Fruit fly (Drosophila melanogaster) whole organism, embryonic: ENCODE data around the gene Secp43.

Experiments used
- Ada2b ChIP-seq: fragments of 200-800 bp; sonication (Bioruptor generic); IDR thresholded peaks from 2 replicates; pipeline ENCODE4 v1.3.6; 2022; ENCODE audit warnings: missing biosample characterization, missing genetic modification characterization
- Asciz ChIP-seq: fragments of 200-800 bp; sonication (Bioruptor generic); optimal IDR thresholded peaks from 2 replicates; lab custom pipeline; 2017; ENCODE audit warnings: missing biosample characterization, mild to moderate bottlenecking, missing genetic modification characterization, missing genetic modification reagents
- BEAF-32 ChIP-seq: fragments of 200-800 bp; sonication (Bioruptor generic); optimal IDR thresholded peaks from 3 replicates; lab custom pipeline; 2017; ENCODE audit warnings: missing biosample characterization, missing genetic modification characterization, mild to moderate bottlenecking, moderate library complexity, missing genetic modification reagents
- Bdp1 ChIP-seq: fragments of 200-800 bp; sonication (Bioruptor generic); optimal IDR thresholded peaks from 3 replicates; lab custom pipeline; 2016; ENCODE audit warnings: missing biosample characterization, missing genetic modification characterization
- Bgb ChIP-seq: fragments of 200-800 bp; sonication (Bioruptor generic); IDR thresholded peaks from 2 replicates; pipeline ENCODE4 v1.3.6; 2022; ENCODE audit warnings: missing biosample characterization, missing genetic modification characterization; ENCODE audit not compliant: partially characterized antibody
- Blimp-1 ChIP-seq: fragments of 200-800 bp; sonication (Bioruptor generic); optimal IDR thresholded peaks from 3 replicates; lab custom pipeline; 2018; ENCODE audit warnings: missing biosample characterization, missing genetic modification characterization, mild to moderate bottlenecking, moderate library complexity, missing genetic modification reagents
- CG10147 ChIP-seq: fragments of 200-800 bp; sonication (Bioruptor generic); optimal IDR thresholded peaks from 2 replicates; lab custom pipeline; 2019; ENCODE audit warnings: missing biosample characterization, mild to moderate bottlenecking, missing genetic modification characterization, moderate library complexity
- CG10267 ChIP-seq: fragments of 200-800 bp; sonication (Bioruptor generic); optimal IDR thresholded peaks from 2 replicates; lab custom pipeline; 2018; ENCODE audit warnings: missing biosample characterization, mild to moderate bottlenecking, missing genetic modification characterization, moderate library complexity
- CG12071 ChIP-seq: fragments of 200-800 bp; sonication (Bioruptor generic); optimal IDR thresholded peaks from 3 replicates; lab custom pipeline; 2018; ENCODE audit warnings: missing biosample characterization, mild to moderate bottlenecking, missing genetic modification characterization
- CG13287 ChIP-seq: fragments of 200-800 bp; sonication (Bioruptor generic); IDR thresholded peaks from 2 replicates; pipeline ENCODE4 v1.3.6; 2022; ENCODE audit warnings: missing biosample characterization, missing genetic modification characterization; ENCODE audit not compliant: partially characterized antibody
- CG15269 ChIP-seq: fragments of 200-800 bp; sonication (Bioruptor generic); optimal IDR thresholded peaks from 2 replicates; lab custom pipeline; 2018; ENCODE audit warnings: missing biosample characterization, mild to moderate bottlenecking, missing genetic modification characterization, moderate library complexity
- CG15601 ChIP-seq: fragments of 200-800 bp; sonication (Bioruptor generic); optimal IDR thresholded peaks from 3 replicates; lab custom pipeline; 2019; ENCODE audit warnings: missing biosample characterization, mild to moderate bottlenecking, missing genetic modification characterization, moderate library complexity
- CG16813 ChIP-seq: fragments of 200-800 bp; sonication (Bioruptor generic); IDR thresholded peaks from 3 replicates; pipeline ENCODE4 v1.3.6; 2022; ENCODE audit warnings: missing biosample characterization, missing genetic modification characterization; ENCODE audit not compliant: partially characterized antibody
- CG17361 ChIP-seq: fragments of 200-800 bp; sonication (Bioruptor generic); IDR thresholded peaks from 3 replicates; pipeline ENCODE4 v1.3.6; 2022; ENCODE audit warnings: missing biosample characterization, missing genetic modification characterization
- CG2120 ChIP-seq: fragments of 200-800 bp; sonication (Bioruptor generic); optimal IDR thresholded peaks from 3 replicates; lab custom pipeline; 2016; ENCODE audit warnings: missing biosample characterization, missing genetic modification characterization
- CG2129 ChIP-seq: fragments of 200-800 bp; sonication (Bioruptor generic); IDR thresholded peaks from 2 replicates; pipeline ENCODE4 v1.3.6; 2022; ENCODE audit warnings: missing biosample characterization, missing genetic modification characterization; ENCODE audit not compliant: partially characterized antibody
- CG2712 ChIP-seq: fragments of 200-800 bp; optimal IDR thresholded peaks from 3 replicates; lab custom pipeline; 2019; ENCODE audit warnings: missing biosample characterization, mild to moderate bottlenecking, missing genetic modification characterization, moderate library complexity
- CG34376 ChIP-seq: fragments of 200-800 bp; sonication (Bioruptor generic); optimal IDR thresholded peaks from 2 replicates; lab custom pipeline; 2018; ENCODE audit warnings: missing biosample characterization, mild to moderate bottlenecking, missing genetic modification characterization
- CG34422 ChIP-seq: fragments of 200-800 bp; sonication (Bioruptor generic); IDR thresholded peaks from 3 replicates; pipeline ENCODE4 v1.3.6; 2022; ENCODE audit warnings: missing biosample characterization, missing genetic modification characterization
- CG6254 ChIP-seq: fragments of 200-800 bp; sonication (Bioruptor generic); optimal IDR thresholded peaks from 3 replicates; lab custom pipeline; 2017; ENCODE audit warnings: mild to moderate bottlenecking, missing biosample characterization, missing genetic modification reagents, missing genetic modification characterization
- CG9215 ChIP-seq: fragments of 200-800 bp; sonication (Bioruptor generic); IDR thresholded peaks from 2 replicates; pipeline ENCODE4 v1.3.6; 2022; ENCODE audit warnings: missing biosample characterization, missing genetic modification characterization
- CG9797 ChIP-seq: fragments of 200-800 bp; sonication (Bioruptor generic); optimal IDR thresholded peaks from 3 replicates; lab custom pipeline; 2018; ENCODE audit warnings: missing biosample characterization, mild to moderate bottlenecking, missing genetic modification characterization
- CoRest ChIP-seq: fragments of 200-800 bp; sonication (Bioruptor generic); optimal IDR thresholded peaks from 3 replicates; lab custom pipeline; 2018; ENCODE audit warnings: missing biosample characterization, mild to moderate bottlenecking, missing genetic modification characterization, moderate library complexity
- D19B ChIP-seq: fragments of 200-800 bp; sonication (Bioruptor generic); optimal IDR thresholded peaks from 2 replicates; lab custom pipeline; 2017; ENCODE audit warnings: missing biosample characterization, mild to moderate bottlenecking, missing genetic modification characterization
- Doc3 ChIP-seq: fragments of 200-800 bp; sonication (Bioruptor generic); IDR thresholded peaks from 3 replicates; pipeline ENCODE4 v1.3.6; 2022; ENCODE audit warnings: missing biosample characterization, missing genetic modification characterization; ENCODE audit not compliant: partially characterized antibody
- HLH4C ChIP-seq: fragments of 200-800 bp; sonication (Bioruptor generic); IDR thresholded peaks from 3 replicates; pipeline ENCODE4 v1.3.6; 2022; ENCODE audit warnings: missing biosample characterization, missing genetic modification characterization; ENCODE audit not compliant: partially characterized antibody
- MBD-R2 ChIP-seq: fragments of 200-800 bp; sonication (Bioruptor generic); IDR thresholded peaks from 2 replicates; pipeline ENCODE4 v1.3.6; 2022; ENCODE audit warnings: missing biosample characterization, missing genetic modification characterization
- Med ChIP-seq: fragments of 200-800 bp; sonication (Bioruptor generic); peaks from one replicate; lab custom pipeline; 2016; ENCODE audit warnings: missing biosample characterization, missing genetic modification characterization, mild to moderate bottlenecking, inconsistent platforms, moderate library complexity
- Scr ChIP-seq: fragments of 200-800 bp; sonication (Bioruptor generic); IDR thresholded peaks from 2 replicates; pipeline ENCODE4 v1.3.6; 2022; ENCODE audit warnings: missing biosample characterization, missing genetic modification characterization; ENCODE audit not compliant: partially characterized antibody
- Sry-β ChIP-seq: fragments of 200-800 bp; sonication (Bioruptor generic); optimal IDR thresholded peaks from 2 replicates; lab custom pipeline; 2018; ENCODE audit warnings: missing biosample characterization, mild to moderate bottlenecking, missing genetic modification characterization, moderate library complexity
- Trl ChIP-seq, 3 experiments: fragments of >200 bp in 2 of 3; fragments of 200-800 bp in 1 of 3; sonication (Bioruptor generic) in 1 of 3; optimal IDR thresholded peaks; 2 replicates in 1 of 3; 3 replicates in 2 of 3; lab custom pipeline; 2016 to 2017; ENCODE audit warnings: missing biosample characterization in 1 of 3, missing genetic modification characterization in 1 of 3
- amos ChIP-seq: fragments of 200-800 bp; sonication (Bioruptor generic); IDR thresholded peaks from 2 replicates; pipeline ENCODE4 v1.3.6; 2022; ENCODE audit warnings: missing biosample characterization, missing genetic modification characterization; ENCODE audit not compliant: partially characterized antibody
- bbx ChIP-seq: fragments of 200-800 bp; sonication (Bioruptor generic); IDR thresholded peaks from 2 replicates; pipeline ENCODE4 v1.3.6; 2022; ENCODE audit warnings: missing biosample characterization, missing genetic modification characterization; ENCODE audit not compliant: partially characterized antibody
- chinmo ChIP-seq: fragments of 200-800 bp; sonication (Bioruptor generic); IDR thresholded peaks from 4 replicates; pipeline ENCODE4 v1.3.6; 2022; ENCODE audit warnings: missing biosample characterization, missing genetic modification characterization; ENCODE audit not compliant: partially characterized antibody
- crp ChIP-seq, 2 experiments: fragments of 200-800 bp; sonication (Bioruptor generic); optimal IDR thresholded peaks; 2 replicates in 1 of 2; 3 replicates in 1 of 2; lab custom pipeline; 2017; ENCODE audit warnings: missing biosample characterization in 2 of 2, missing genetic modification characterization in 2 of 2, mild to moderate bottlenecking in 1 of 2, moderate library complexity in 1 of 2
- fd96Cb ChIP-seq: fragments of 200-800 bp; sonication (Bioruptor generic); optimal IDR thresholded peaks from 2 replicates; lab custom pipeline; 2018; ENCODE audit warnings: missing biosample characterization, mild to moderate bottlenecking, missing genetic modification characterization, moderate library complexity
- grau ChIP-seq: fragments of 200-800 bp; optimal IDR thresholded peaks from 3 replicates; lab custom pipeline; 2019; ENCODE audit warnings: missing biosample characterization, mild to moderate bottlenecking, missing genetic modification characterization, moderate library complexity
- inv ChIP-seq: fragments of 200-800 bp; sonication (Bioruptor generic); IDR thresholded peaks from 2 replicates; pipeline ENCODE4 v1.3.6; 2022; ENCODE audit warnings: missing biosample characterization, missing genetic modification characterization; ENCODE audit not compliant: partially characterized antibody
- kni ChIP-seq: fragments of 200-800 bp; sonication (Bioruptor generic); optimal IDR thresholded peaks from 3 replicates; lab custom pipeline; 2017; ENCODE audit warnings: mild to moderate bottlenecking, missing biosample characterization, missing genetic modification reagents, missing genetic modification characterization
- knrl ChIP-seq: fragments of 200-800 bp; sonication (Bioruptor generic); IDR thresholded peaks from 3 replicates; pipeline ENCODE4 v1.3.6; 2022; ENCODE audit warnings: missing biosample characterization, missing genetic modification characterization; ENCODE audit not compliant: partially characterized antibody
- ro ChIP-seq: fragments of 200-800 bp; sonication (Bioruptor generic); IDR thresholded peaks from 2 replicates; pipeline ENCODE4 v1.3.6; 2022; ENCODE audit warnings: missing biosample characterization, missing genetic modification characterization
- row ChIP-seq: fragments of 200-800 bp; sonication (Bioruptor generic); IDR thresholded peaks from 3 replicates; pipeline ENCODE4 v1.3.6; 2022; ENCODE audit warnings: missing biosample characterization, missing genetic modification characterization
- vnd ChIP-seq: fragments of 200-800 bp; sonication (Bioruptor generic); IDR thresholded peaks from 3 replicates; pipeline ENCODE4 v1.3.6; 2022; ENCODE audit warnings: missing biosample characterization, missing genetic modification characterization; ENCODE audit not compliant: partially characterized antibody
- zen2 ChIP-seq: fragments of 200-800 bp; sonication (Bioruptor generic); IDR thresholded peaks from 3 replicates; pipeline ENCODE4 v1.3.6; 2022; ENCODE audit warnings: missing biosample characterization, missing genetic modification characterization; ENCODE audit not compliant: partially characterized antibody

Secp43 gene

DNA sequence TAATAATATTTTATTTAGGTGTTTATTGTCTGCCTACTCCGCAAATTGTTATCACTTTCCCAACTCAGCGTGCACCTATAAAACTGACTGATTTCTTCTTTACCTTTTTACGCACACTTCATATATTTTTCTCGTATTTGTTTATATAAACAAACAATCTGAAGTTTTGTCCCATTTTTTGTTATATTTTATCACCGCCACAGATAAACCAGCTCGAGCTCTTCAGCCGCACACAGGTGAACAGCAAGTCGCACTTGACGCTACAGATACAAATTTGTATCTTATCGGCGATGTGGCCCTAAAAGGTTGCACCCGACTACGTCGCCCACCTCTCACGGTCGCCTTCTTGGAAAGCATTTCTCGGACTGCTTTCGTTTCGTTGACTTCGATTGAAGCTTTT lies 21.2 kb upstream of the Secp43 start (continued):
- peak; percentile 6 for TF ChIP-seq CG15269 (tag; lab: Kevin White, UChicago)
- peak; percentile 24 for TF ChIP-seq Blimp-1 (GFP tag; lab: Kevin White, UChicago)
- TF ChIP-seq CG2712 (tag; lab: Kevin White, UChicago), result no peak
- TF ChIP-seq ro (GFP tag; lab: Robert Waterston, UW), result no peak
- TF ChIP-seq CG12071 (GFP tag; lab: Kevin White, UChicago), result peak; percentile 27
- TF ChIP-seq CG15601 (tag; lab: Kevin White, UChicago), result peak; percentile 15
- peak; percentile 36 for TF ChIP-seq Asciz (GFP tag; lab: Kevin White, UChicago)

DNA sequence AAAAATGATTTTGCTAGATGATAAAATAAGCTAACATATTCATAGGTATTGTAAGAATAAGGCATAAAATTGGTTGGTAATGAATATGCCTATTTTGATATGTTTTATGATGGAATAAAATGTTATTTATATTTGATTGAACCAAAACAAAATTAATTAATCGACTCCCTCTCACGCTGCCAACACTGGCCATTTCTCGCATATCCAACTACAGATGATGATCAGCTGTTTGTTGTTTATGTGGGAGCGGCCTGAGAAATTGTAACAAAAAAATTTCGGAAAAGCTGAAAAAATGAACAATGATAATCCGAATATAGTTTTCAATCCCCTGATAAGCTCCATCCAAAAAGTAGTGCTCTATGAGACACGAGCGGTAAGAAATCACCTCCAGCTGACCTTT lies 10.7 kb upstream of the Secp43 start, which contains the start of gene FIG4:
TSS of gene FIG4 (plus strand) at position 229 of the 400 bp plus-strand sequence.
- TF ChIP-seq CG10267 (tag; lab: Kevin White, UChicago), result peak; percentile 35
- no peak for TF ChIP-seq D19B (GFP tag; lab: Kevin White, UChicago)
- no peak for TF ChIP-seq CG17361
- peak; percentile 58; the same call in 1 of the 4 replicates for TF ChIP-seq chinmo (GFP tag; lab: Robert Waterston, UW)
- TF ChIP-seq knrl (GFP tag; lab: Robert Waterston, UW), result peak; percentile 42; the same call in 2 of the 3 replicates
- TF ChIP-seq CG13287 (GFP tag; lab: Robert Waterston, UW), result peak; percentile 86
- TF ChIP-seq Ada2b, result no peak
- TF ChIP-seq vnd (GFP tag; lab: Robert Waterston, UW), result 0 out of 3 replicates have a peak, but pooled peaks have one; percentile 23
- peak; percentile 3 for TF ChIP-seq CG34376 (GFP tag; lab: Kevin White, UChicago)
- TF ChIP-seq grau (tag; lab: Kevin White, UChicago), result peak; percentile 10
- TF ChIP-seq Doc3, result peak; percentile 91
- TF ChIP-seq CG34422 (GFP tag; lab: Robert Waterston, UW), result peak; percentile 21; the same call in 1 of the 3 replicates
- peak; percentile 45 for TF ChIP-seq Med (GFP tag; lab: Kevin White, UChicago)
- peak; percentile 65; the same call in 1 of the 2 replicates for TF ChIP-seq bbx (GFP tag; lab: Robert Waterston, UW)
- TF ChIP-seq CG9797 (GFP tag; lab: Kevin White, UChicago), result no peak
- TF ChIP-seq inv (GFP tag; lab: Robert Waterston, UW), result peak; percentile 48
- TF ChIP-seq zen2 (GFP tag; lab: Robert Waterston, UW), result peak; percentile 89
- TF ChIP-seq Scr (GFP tag; lab: Robert Waterston, UW), result peak; percentile 79
- TF ChIP-seq Trl (optimal IDR thresholded peaks at IDR 0.05; lab: Kevin White, UChicago), result no peak
- no peak for TF ChIP-seq Trl (GFP tag; optimal IDR thresholded peaks at IDR 0.05; lab: Kevin White, UChicago)
- peak; percentile 90 for TF ChIP-seq Sry-β (GFP tag; lab: Kevin White, UChicago)
- TF ChIP-seq BEAF-32 (GFP tag; lab: Kevin White, UChicago), result peak; percentile 74
- peak; percentile 1 for TF ChIP-seq CG2120
- TF ChIP-seq Bdp1 (GFP tag; lab: Kevin White, UChicago), result no peak
- TF ChIP-seq row (GFP tag; lab: Robert Waterston, UW), result peak; percentile 76
- peak; percentile 89 for TF ChIP-seq MBD-R2
- TF ChIP-seq crp (GFP tag; optimal IDR thresholded peaks at IDR 0.05; lab: Kevin White, UChicago), result peak; percentile 80 to 94
- peak; percentile 64; the same call in 2 of the 3 replicates for TF ChIP-seq CG16813 (GFP tag; lab: Robert Waterston, UW)
- TF ChIP-seq CG2712 (tag; lab: Kevin White, UChicago), result no peak
- peak; percentile 9 for TF ChIP-seq CG10147
- peak; percentile 20 for TF ChIP-seq CoRest
- TF ChIP-seq Bgb (GFP tag; lab: Robert Waterston, UW), result peak; percentile 52; the same call in 1 of the 2 replicates
- no peak for TF ChIP-seq fd96Cb (tag; lab: Kevin White, UChicago)
- peak; percentile 39 for TF ChIP-seq CG6254 (GFP tag; lab: Kevin White, UChicago)
- TF ChIP-seq CG9215 (GFP tag; lab: Robert Waterston, UW), result no peak
- peak; percentile 82 for TF ChIP-seq CG2129
- peak; percentile 57 for TF ChIP-seq amos
- TF ChIP-seq kni (GFP tag; lab: Kevin White, UChicago), result peak; percentile 10
- peak; percentile 60; the same call in 2 of the 3 replicates for TF ChIP-seq HLH4C (GFP tag; lab: Robert Waterston, UW)
